Fruit fly (Drosophila melanogaster) whole organism, embryonic: ENCODE results near the gene CG43679.
A peak's percentile ranks its signal among the peaks of the same experiment; 100 is the strongest.

ENCODE experiments used
- Asciz ChIP-seq: fragments of 200-800 bp; sonication (Bioruptor generic); optimal IDR thresholded peaks from 2 replicates; lab custom pipeline; 2017; ENCODE audit warnings: missing biosample characterization, mild to moderate bottlenecking, missing genetic modification characterization, missing genetic modification reagents
- Bteb2 ChIP-seq: fragments of 200-800 bp; sonication (Bioruptor generic); optimal IDR thresholded peaks from 2 replicates; lab custom pipeline; 2016; ENCODE audit warnings: missing biosample characterization, missing genetic modification characterization
- CG10321 ChIP-seq: fragments of 200-800 bp; sonication (Bioruptor generic); IDR thresholded peaks from 2 replicates; pipeline ENCODE4 v1.3.6; 2022; ENCODE audit warnings: missing biosample characterization, missing genetic modification characterization
- CG10979 ChIP-seq: fragments of 200-800 bp; sonication (Bioruptor generic); optimal IDR thresholded peaks from 2 replicates; lab custom pipeline; 2018; ENCODE audit warnings: missing biosample characterization, mild to moderate bottlenecking, missing genetic modification characterization, moderate library complexity
- CG12155 ChIP-seq: fragments of 200-800 bp; sonication (Bioruptor generic); optimal IDR thresholded peaks from 3 replicates; lab custom pipeline; 2016; ENCODE audit warnings: missing biosample characterization, missing genetic modification characterization
- CG12299 ChIP-seq: fragments of 200-800 bp; sonication (Bioruptor generic); optimal IDR thresholded peaks from 2 replicates; lab custom pipeline; 2018; ENCODE audit warnings: missing biosample characterization, mild to moderate bottlenecking, missing genetic modification characterization
- CG1529 ChIP-seq: fragments of 200-800 bp; sonication (Bioruptor generic); optimal IDR thresholded peaks from 3 replicates; lab custom pipeline; 2018; ENCODE audit warnings: missing biosample characterization, missing genetic modification characterization
- CG15514 ChIP-seq: fragments of 200-800 bp; sonication (Bioruptor generic); optimal IDR thresholded peaks from 3 replicates; lab custom pipeline; 2017; ENCODE audit warnings: missing biosample characterization, missing genetic modification characterization, mild to moderate bottlenecking, moderate library complexity, missing genetic modification reagents
- CG16813 ChIP-seq: fragments of 200-800 bp; sonication (Bioruptor generic); IDR thresholded peaks from 3 replicates; pipeline ENCODE4 v1.3.6; 2022; ENCODE audit warnings: missing biosample characterization, missing genetic modification characterization; ENCODE audit not compliant: partially characterized antibody
- CG18476 ChIP-seq: fragments of 200-800 bp; sonication (Bioruptor generic); optimal IDR thresholded peaks from 2 replicates; lab custom pipeline; 2016; ENCODE audit warnings: missing biosample characterization, mild to moderate bottlenecking, missing genetic modification characterization
- CG2120 ChIP-seq: fragments of 200-800 bp; sonication (Bioruptor generic); optimal IDR thresholded peaks from 3 replicates; lab custom pipeline; 2016; ENCODE audit warnings: missing biosample characterization, missing genetic modification characterization
- CG32532 ChIP-seq: fragments of 200-800 bp; sonication (Bioruptor generic); IDR thresholded peaks from 2 replicates; pipeline ENCODE4 v1.3.6; 2022; ENCODE audit warnings: missing biosample characterization, missing genetic modification characterization
- CG32767 ChIP-seq: fragments of 200-800 bp; sonication (Bioruptor generic); IDR thresholded peaks from 2 replicates; pipeline ENCODE4 v1.3.6; 2022; ENCODE audit warnings: missing biosample characterization, missing genetic modification characterization
- CG32772 ChIP-seq: fragments of 200-800 bp; sonication (Bioruptor generic); IDR thresholded peaks from 2 replicates; pipeline ENCODE4 v1.3.6; 2022; ENCODE audit warnings: missing biosample characterization, missing genetic modification characterization
- CG42726 ChIP-seq: fragments of 200-800 bp; sonication (Bioruptor generic); IDR thresholded peaks from 2 replicates; pipeline ENCODE4 v1.3.6; 2022; ENCODE audit warnings: missing biosample characterization, missing genetic modification characterization; ENCODE audit not compliant: partially characterized antibody
- CG4282 ChIP-seq: fragments of 200-800 bp; sonication (Bioruptor generic); optimal IDR thresholded peaks from 2 replicates; lab custom pipeline; 2016; ENCODE audit warnings: missing biosample characterization, missing genetic modification characterization
- CG4360 ChIP-seq: fragments of 200-800 bp; sonication (Bioruptor generic); IDR thresholded peaks from 2 replicates; pipeline ENCODE4 v1.3.6; 2022; ENCODE audit warnings: missing biosample characterization, missing genetic modification characterization
- CG5953 ChIP-seq: fragments of 200-800 bp; sonication (Bioruptor generic); IDR thresholded peaks from 2 replicates; pipeline ENCODE4 v1.3.6; 2022; ENCODE audit warnings: missing biosample characterization, missing genetic modification characterization
- CG7271 ChIP-seq: fragments of 200-800 bp; sonication (Bioruptor generic); optimal IDR thresholded peaks from 2 replicates; lab custom pipeline; 2018; ENCODE audit warnings: missing biosample characterization, mild to moderate bottlenecking, missing genetic modification characterization, moderate library complexity
- CG7963 ChIP-seq: fragments of 200-800 bp; sonication (Bioruptor generic); IDR thresholded peaks from 3 replicates; pipeline ENCODE4 v1.3.6; 2022; ENCODE audit warnings: missing biosample characterization, missing genetic modification characterization; ENCODE audit not compliant: partially characterized antibody
- CG8765 ChIP-seq: fragments of 200-800 bp; sonication (Bioruptor generic); IDR thresholded peaks from 2 replicates; pipeline ENCODE4 v1.3.6; 2022; ENCODE audit warnings: missing biosample characterization, missing genetic modification characterization
- CHES-1-like ChIP-seq: fragments of 200-800 bp; sonication (Bioruptor generic); optimal IDR thresholded peaks from 2 replicates; lab custom pipeline; 2016; ENCODE audit warnings: missing biosample characterization, missing genetic modification characterization
- D19A ChIP-seq: fragments of 200-800 bp; optimal IDR thresholded peaks from 3 replicates; lab custom pipeline; 2019; ENCODE audit warnings: missing biosample characterization, mild to moderate bottlenecking, missing genetic modification characterization, moderate library complexity
- ERR ChIP-seq: fragments of 200-800 bp; sonication (Bioruptor generic); optimal IDR thresholded peaks from 2 replicates; lab custom pipeline; 2016; ENCODE audit warnings: missing biosample characterization, missing genetic modification characterization
- Hr3 ChIP-seq: fragments of 200-800 bp; sonication (Bioruptor generic); optimal IDR thresholded peaks from 3 replicates; lab custom pipeline; 2016; ENCODE audit warnings: missing biosample characterization, missing genetic modification characterization
- Hr39 ChIP-seq: fragments of >200 bp; optimal IDR thresholded peaks from 2 replicates; lab custom pipeline; 2017
- Neu2 ChIP-seq: fragments of 200-800 bp; sonication (Bioruptor generic); optimal IDR thresholded peaks from 3 replicates; lab custom pipeline; 2016; ENCODE audit warnings: missing biosample characterization, missing genetic modification characterization, borderline replicate concordance
- Opbp ChIP-seq: fragments of 200-800 bp; sonication (Bioruptor generic); IDR thresholded peaks from 3 replicates; pipeline ENCODE4 v1.3.6; 2022; ENCODE audit warnings: missing biosample characterization, missing genetic modification characterization; ENCODE audit not compliant: partially characterized antibody
- Pdp1 ChIP-seq, 2 experiments: fragments of 200-800 bp; sonication (Bioruptor generic); optimal IDR thresholded peaks; 3 replicates each; lab custom pipeline; 2016; ENCODE audit warnings: missing biosample characterization in 2 of 2, missing genetic modification characterization in 2 of 2, mild to moderate bottlenecking in 1 of 2, moderate library complexity in 1 of 2
- Side ChIP-seq: fragments of 200-800 bp; sonication (Bioruptor generic); optimal IDR thresholded peaks from 2 replicates; lab custom pipeline; 2016; ENCODE audit warnings: missing biosample characterization, missing genetic modification characterization
- Sin3A ChIP-seq: fragments of >200 bp; optimal IDR thresholded peaks from 2 replicates; lab custom pipeline; 2018
- Sry-β ChIP-seq: fragments of 200-800 bp; sonication (Bioruptor generic); optimal IDR thresholded peaks from 2 replicates; lab custom pipeline; 2018; ENCODE audit warnings: missing biosample characterization, mild to moderate bottlenecking, missing genetic modification characterization, moderate library complexity
- Sry-δ ChIP-seq: fragments of 200-800 bp; sonication (Bioruptor generic); optimal IDR thresholded peaks from 2 replicates; lab custom pipeline; 2016; ENCODE audit warnings: missing biosample characterization, missing genetic modification characterization
- Vsx1 ChIP-seq: fragments of 200-800 bp; sonication (Bioruptor generic); optimal IDR thresholded peaks from 2 replicates; lab custom pipeline; 2017; ENCODE audit warnings: missing biosample characterization, mild to moderate bottlenecking, missing genetic modification characterization, missing genetic modification reagents
- Xbp1 ChIP-seq: fragments of 200-800 bp; sonication (Bioruptor generic); optimal IDR thresholded peaks from 3 replicates; lab custom pipeline; 2016; ENCODE audit warnings: missing biosample characterization, mild to moderate bottlenecking, missing genetic modification characterization
- ara ChIP-seq: fragments of 200-800 bp; sonication (Bioruptor generic); IDR thresholded peaks from 2 replicates; pipeline ENCODE4 v1.3.6; 2022; ENCODE audit warnings: missing biosample characterization, missing genetic modification characterization
- bigmax ChIP-seq: fragments of 200-800 bp; sonication (Bioruptor generic); optimal IDR thresholded peaks from 2 replicates; lab custom pipeline; 2018; ENCODE audit warnings: missing biosample characterization, mild to moderate bottlenecking, missing genetic modification characterization
- cas ChIP-seq: fragments of 200-800 bp; sonication (Bioruptor generic); IDR thresholded peaks from 2 replicates; pipeline ENCODE4 v1.3.6; 2022; ENCODE audit warnings: missing biosample characterization, missing genetic modification characterization
- dimm ChIP-seq: fragments of 200-800 bp; sonication (Bioruptor generic); IDR thresholded peaks from 2 replicates; pipeline ENCODE4 v1.3.6; 2022; ENCODE audit warnings: missing biosample characterization, missing genetic modification characterization
- esg ChIP-seq: fragments of 200-800 bp; sonication (Bioruptor generic); conservative IDR thresholded peaks from 2 replicates; pipeline ENCODE4 v1.3.6; 2022; ENCODE audit warnings: missing biosample characterization, missing genetic modification characterization
- fd96Cb ChIP-seq: fragments of 200-800 bp; sonication (Bioruptor generic); optimal IDR thresholded peaks from 2 replicates; lab custom pipeline; 2018; ENCODE audit warnings: missing biosample characterization, mild to moderate bottlenecking, missing genetic modification characterization, moderate library complexity
- lola ChIP-seq, 3 experiments: fragments of >200 bp in 2 of 3; fragments of 200-800 bp in 1 of 3; sonication (Bioruptor generic) in 1 of 3; optimal IDR thresholded peaks; 2 replicates each; lab custom pipeline; 2017 to 2019; ENCODE audit warnings: missing biosample characterization in 3 of 3, missing genetic modification characterization in 3 of 3, mild to moderate bottlenecking in 1 of 3, moderate library complexity in 1 of 3
- luna ChIP-seq: fragments of 200-800 bp; sonication (Bioruptor generic); optimal IDR thresholded peaks from 2 replicates; lab custom pipeline; 2016; ENCODE audit warnings: missing biosample characterization, missing genetic modification characterization
- nom ChIP-seq: fragments of 200-800 bp; sonication (Bioruptor generic); optimal IDR thresholded peaks from 2 replicates; lab custom pipeline; 2017; ENCODE audit warnings: missing biosample characterization, missing genetic modification characterization, mild to moderate bottlenecking, moderate library complexity, missing genetic modification reagents
- otp ChIP-seq: fragments of 200-800 bp; sonication (Bioruptor generic); IDR thresholded peaks from 3 replicates; pipeline ENCODE4, ENCODE4 v1.3.6; 2022; ENCODE audit warnings: missing biosample characterization, missing genetic modification characterization
- phol ChIP-seq: fragments of 200-800 bp; sonication (Bioruptor generic); optimal IDR thresholded peaks from 3 replicates; lab custom pipeline; 2018; ENCODE audit warnings: missing biosample characterization, mild to moderate bottlenecking, missing genetic modification characterization, moderate library complexity
- schlank ChIP-seq: fragments of 200-800 bp; sonication (Bioruptor generic); optimal IDR thresholded peaks from 2 replicates; lab custom pipeline; 2018; ENCODE audit warnings: missing biosample characterization, mild to moderate bottlenecking, missing genetic modification characterization
- sens ChIP-seq: fragments of 200-800 bp; sonication (Bioruptor generic); peaks from one replicate; lab custom pipeline; 2016; ENCODE audit warnings: missing biosample characterization, missing genetic modification characterization

CG43679 gene

dm6 chr3L:15093929-15094588 is 42.8 kb upstream of the CG43679 start (continued):
- TF ChIP-seq Bteb2 (no peak), phol (tag; lab: Kevin White, UChicago) (peak; percentile 5), CG4282 (GFP tag; lab: Kevin White, UChicago) (no peak), CG18476 (GFP tag; lab: Kevin White, UChicago) (no peak), CG1529 (GFP tag; lab: Kevin White, UChicago) (no peak), CG2120 (GFP tag; lab: Kevin White, UChicago) (peak; percentile 26), schlank (tag; lab: Kevin White, UChicago) (no peak), CG32532 (peak; percentile 24; the same call in 1 of the 2 replicates), Vsx1 (GFP tag; lab: Kevin White, UChicago) (no peak), ERR (GFP tag; lab: Kevin White, UChicago) (no peak), Sry-δ (GFP tag; lab: Kevin White, UChicago) (no peak), CG32772 (no peak), CG7271 (tag; lab: Kevin White, UChicago) (no peak), dimm (no peak), CG10979 (tag; lab: Kevin White, UChicago) (no peak)
- TF ChIP-seq, all 482 proteins: peak for 40

DNA sequence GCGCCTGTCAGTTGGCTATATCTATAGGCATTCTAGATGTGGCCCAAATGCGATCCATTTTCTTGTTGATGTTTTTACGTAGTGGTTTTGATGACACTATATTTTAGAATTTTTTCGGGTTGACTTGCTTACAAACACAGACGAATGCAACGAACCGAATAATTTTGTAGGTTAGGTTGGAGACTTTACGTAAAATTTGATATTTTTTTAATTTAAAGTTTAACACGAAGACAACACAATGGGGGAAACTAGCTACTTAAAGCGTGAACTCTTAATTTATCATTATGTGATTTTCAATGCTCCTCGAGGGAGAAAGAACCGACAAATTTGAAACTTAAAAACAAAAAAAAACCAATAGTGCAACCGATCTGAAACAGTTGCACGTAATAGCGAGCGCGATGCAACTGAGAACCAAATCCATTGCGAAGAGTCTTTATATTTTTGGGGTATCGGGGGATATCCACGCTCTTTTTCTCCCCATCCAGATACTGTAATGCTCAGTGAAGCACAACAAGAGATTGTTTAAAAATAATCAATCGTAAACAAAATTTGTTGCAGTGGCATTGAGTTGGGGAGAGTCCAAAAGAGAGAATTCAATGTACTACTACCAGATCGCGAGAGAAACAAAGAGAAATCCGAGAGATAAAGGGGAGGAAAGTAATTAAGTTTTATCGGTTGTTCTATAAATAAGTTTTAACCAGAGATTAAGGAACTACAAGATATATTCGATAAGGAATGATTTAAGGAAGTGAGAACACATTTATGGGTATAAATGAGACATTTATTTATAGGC is 38.9 kb upstream of the CG43679 start:
- TF ChIP-seq CHES-1-like (GFP tag; lab: Kevin White, UChicago) (no peak), Pdp1 (GFP tag; optimal IDR thresholded peaks at IDR 0.05; lab: Kevin White, UChicago) (peak in 1 of 2 experiments; percentile 49), nom (GFP tag; lab: Kevin White, UChicago) (no peak), CG15514 (no peak), fd96Cb (no peak), CG8765 (GFP tag; lab: Robert Waterston, UW) (no peak), ara (GFP tag; lab: Robert Waterston, UW) (no peak), luna (GFP tag; lab: Kevin White, UChicago) (no peak), bigmax (GFP tag; lab: Kevin White, UChicago) (peak; percentile 71), esg (GFP tag; lab: Robert Waterston, UW) (no peak), CG5953 (GFP tag; lab: Robert Waterston, UW) (no peak), CG7963 (no peak), CG16813 (no peak), CG4360 (0 out of 2 replicates have a peak, but pooled peaks have one; percentile 8), Neu2 (GFP tag; lab: Kevin White, UChicago) (no peak), Asciz (no peak), lola (GFP tag; optimal IDR thresholded peaks at IDR 0.05; lab: Kevin White, UChicago) (no peak), Side (GFP tag; lab: Kevin White, UChicago) (no peak), D19A (tag; lab: Kevin White, UChicago) (no peak), CG42726 (no peak), CG12155 (no peak), Hr39 (lab: Kevin White, UChicago) (no peak), cas (GFP tag; lab: Robert Waterston, UW) (no peak), Opbp (GFP tag; lab: Robert Waterston, UW) (peak; percentile 37; the same call in 1 of the 3 replicates), otp (GFP tag; lab: Robert Waterston, UW) (no peak), CG10321 (GFP tag; lab: Robert Waterston, UW) (no peak), Hr3 (GFP tag; lab: Kevin White, UChicago) (no peak), sens (GFP tag; lab: Kevin White, UChicago) (peak; percentile 64), CG32767 (GFP tag; lab: Robert Waterston, UW) (no peak), Sry-β (GFP tag; lab: Kevin White, UChicago) (no peak), Sin3A (lab: Kevin White, UChicago) (no peak), CG12299 (tag; lab: Kevin White, UChicago) (no peak), Xbp1 (GFP tag; lab: Kevin White, UChicago) (no peak)
